Worm (Caenorhabditis elegans) whole organism, L3 larva: ENCODE results near the gene T07F12.4.

Experiments
- R02D3.7 ChIP-seq: fragments of 150-350 bp; optimal IDR thresholded peaks from 2 replicates; lab custom pipeline; 2014; ENCODE audit warnings: missing biosample characterization, missing genetic modification characterization
- aly-2 ChIP-seq: fragments of 150-350 bp; optimal IDR thresholded peaks from 2 replicates; lab custom pipeline; 2014; ENCODE audit warnings: missing biosample characterization, missing genetic modification characterization
- ama-1 ChIP-seq: fragments of 150-350 bp; optimal IDR thresholded peaks from 2 replicates; lab custom pipeline; 2018
- ceh-16 ChIP-seq: sonication (generic microtip); optimal IDR thresholded peaks from 2 replicates; lab custom pipeline; 2017; ENCODE audit warnings: missing biosample characterization, missing genetic modification characterization
- ceh-28 ChIP-seq: fragments of 150-350 bp; optimal IDR thresholded peaks from 2 replicates; lab custom pipeline; 2014; ENCODE audit warnings: missing biosample characterization, missing genetic modification reagents, missing genetic modification characterization
- ceh-82 ChIP-seq: fragments of 150-350 bp; optimal IDR thresholded peaks from 2 replicates; lab custom pipeline; 2014; ENCODE audit warnings: missing biosample characterization, missing genetic modification characterization
- daf-12 ChIP-seq: fragments of 150-350 bp; optimal IDR thresholded peaks from 2 replicates; lab custom pipeline; 2014; ENCODE audit warnings: missing biosample characterization, missing genetic modification reagents, missing genetic modification characterization
- egl-27 ChIP-seq: sonication (generic microtip); optimal IDR thresholded peaks from 4 replicates; lab custom pipeline; 2017; ENCODE audit warnings: missing biosample characterization, missing genetic modification reagents, missing genetic modification characterization
- egl-5 ChIP-seq: fragments of 150-350 bp; optimal IDR thresholded peaks from 2 replicates; lab custom pipeline; 2017; ENCODE audit warnings: missing biosample characterization, missing genetic modification reagents, missing genetic modification characterization, inconsistent platforms
- elt-1 ChIP-seq: fragments of 150-350 bp; optimal IDR thresholded peaks from 2 replicates; lab custom pipeline; 2014; ENCODE audit warnings: missing biosample characterization, missing genetic modification characterization
- elt-2 ChIP-seq: sonication (generic microtip); optimal IDR thresholded peaks from 2 replicates; lab custom pipeline; 2016; ENCODE audit warnings: missing genetic modification reagents, mild to moderate bottlenecking, missing genetic modification characterization, missing compliant biosample characterization
- elt-3 ChIP-seq, 3 experiments: fragments of 150-350 bp in 1 of 3; sonication (generic microtip) in 2 of 3; optimal IDR thresholded peaks; 2 replicates in 2 of 3; 4 replicates in 1 of 3; lab custom pipeline; 2014 to 2017; ENCODE audit warnings: missing biosample characterization in 3 of 3, missing genetic modification characterization in 3 of 3
- eor-1 ChIP-seq, 2 experiments: fragments of 150-350 bp; optimal IDR thresholded peaks; 2 replicates each; lab custom pipeline; 2014 to 2018; ENCODE audit warnings: missing biosample characterization in 2 of 2, missing genetic modification characterization in 2 of 2
- fkh-10 ChIP-seq: sonication (generic microtip); optimal IDR thresholded peaks from 2 replicates; lab custom pipeline; 2017; ENCODE audit warnings: missing biosample characterization, missing genetic modification reagents, missing genetic modification characterization
- fkh-2 ChIP-seq: fragments of 150-350 bp; optimal IDR thresholded peaks from 2 replicates; lab custom pipeline; 2014; ENCODE audit warnings: missing biosample characterization, missing genetic modification reagents, missing genetic modification characterization
- fos-1 ChIP-seq: fragments of 150-350 bp; optimal IDR thresholded peaks from 2 replicates; lab custom pipeline; 2014; ENCODE audit warnings: missing biosample characterization, missing genetic modification characterization
- hmg-11 ChIP-seq: sonication (generic microtip); optimal IDR thresholded peaks from 2 replicates; lab custom pipeline; 2016; ENCODE audit warnings: missing genetic modification characterization, missing compliant biosample characterization
- lin-15B ChIP-seq: fragments of 150-350 bp; optimal IDR thresholded peaks from 2 replicates; lab custom pipeline; 2014; ENCODE audit warnings: missing biosample characterization, missing genetic modification characterization
- lin-39 ChIP-seq: fragments of 150-350 bp; optimal IDR thresholded peaks from 2 replicates; lab custom pipeline; 2018; ENCODE audit warnings: missing biosample characterization, missing genetic modification reagents, missing genetic modification characterization
- mdl-1 ChIP-seq: fragments of 150-350 bp; optimal IDR thresholded peaks from 2 replicates; lab custom pipeline; 2014; ENCODE audit warnings: missing biosample characterization, missing genetic modification characterization
- nfya-1 ChIP-seq: sonication (generic microtip); optimal IDR thresholded peaks from 2 replicates; lab custom pipeline; 2017; ENCODE audit warnings: missing genetic modification characterization, mild to moderate bottlenecking, missing compliant biosample characterization, antibody characterized with exemption, moderate library complexity; ENCODE audit not compliant: insufficient read depth
- nhr-12 ChIP-seq: fragments of 150-350 bp; optimal IDR thresholded peaks from 2 replicates; lab custom pipeline; 2014; ENCODE audit warnings: missing biosample characterization, missing genetic modification characterization
- nhr-23 ChIP-seq: fragments of 150-350 bp; optimal IDR thresholded peaks from 2 replicates; lab custom pipeline; 2014; ENCODE audit warnings: missing biosample characterization, missing genetic modification reagents, missing genetic modification characterization
- nhr-25 ChIP-seq: sonication (generic microtip); optimal IDR thresholded peaks from 2 replicates; lab custom pipeline; 2017; ENCODE audit warnings: missing biosample characterization, missing genetic modification characterization
- nhr-28 ChIP-seq: fragments of 150-350 bp; optimal IDR thresholded peaks from 2 replicates; lab custom pipeline; 2014; ENCODE audit warnings: missing biosample characterization, missing genetic modification characterization
- nhr-43 ChIP-seq: sonication (generic microtip); optimal IDR thresholded peaks from 2 replicates; lab custom pipeline; 2016; ENCODE audit warnings: mild to moderate bottlenecking, missing genetic modification characterization, missing compliant biosample characterization; ENCODE audit not compliant: poor library complexity, severe bottlenecking
- nhr-67 ChIP-seq: fragments of 150-350 bp; optimal IDR thresholded peaks from 2 replicates; lab custom pipeline; 2014; ENCODE audit warnings: missing biosample characterization, missing genetic modification characterization
- nhr-76 ChIP-seq: fragments of 150-350 bp; sonication (generic microtip); optimal IDR thresholded peaks from 5 replicates; lab custom pipeline; 2014; ENCODE audit warnings: missing biosample characterization, missing genetic modification characterization
- nhr-77 ChIP-seq: fragments of 150-350 bp; optimal IDR thresholded peaks from 2 replicates; lab custom pipeline; 2014; ENCODE audit warnings: missing biosample characterization, missing genetic modification characterization
- pha-4 ChIP-seq: fragments of 150-350 bp; optimal IDR thresholded peaks from 2 replicates; lab custom pipeline; 2014; ENCODE audit warnings: missing biosample characterization, missing genetic modification reagents, missing genetic modification characterization
- pqm-1 ChIP-seq: fragments of 150-350 bp; optimal IDR thresholded peaks from 2 replicates; lab custom pipeline; 2017; ENCODE audit warnings: missing biosample characterization, missing genetic modification characterization, inconsistent platforms
- sea-2 ChIP-seq: fragments of 150-350 bp; sonication (generic microtip); optimal IDR thresholded peaks from 4 replicates; lab custom pipeline; 2014; ENCODE audit warnings: missing biosample characterization, missing genetic modification reagents, missing genetic modification characterization
- skn-1 ChIP-seq: fragments of 150-350 bp; optimal IDR thresholded peaks from 2 replicates; lab custom pipeline; 2014; ENCODE audit warnings: missing biosample characterization, missing genetic modification characterization
- snpc-4 ChIP-seq: fragments of 150-350 bp; optimal IDR thresholded peaks from 2 replicates; lab custom pipeline; 2014; ENCODE audit warnings: missing biosample characterization, missing genetic modification characterization
- tbx-2 ChIP-seq: sonication (generic microtip); optimal IDR thresholded peaks from 2 replicates; lab custom pipeline; 2016; ENCODE audit warnings: mild to moderate bottlenecking, missing genetic modification characterization, missing compliant biosample characterization
- unc-39 ChIP-seq: sonication (generic microtip); optimal IDR thresholded peaks from 4 replicates; lab custom pipeline; 2017; ENCODE audit warnings: missing biosample characterization, missing genetic modification characterization
- ztf-11 ChIP-seq: fragments of 150-350 bp; optimal IDR thresholded peaks from 2 replicates; lab custom pipeline; 2014; ENCODE audit warnings: missing biosample characterization, missing genetic modification characterization
- ztf-4 ChIP-seq: fragments of 150-350 bp; optimal IDR thresholded peaks from 2 replicates; lab custom pipeline; 2014; ENCODE audit warnings: missing biosample characterization, missing genetic modification characterization

T07F12.4 gene

DNA sequence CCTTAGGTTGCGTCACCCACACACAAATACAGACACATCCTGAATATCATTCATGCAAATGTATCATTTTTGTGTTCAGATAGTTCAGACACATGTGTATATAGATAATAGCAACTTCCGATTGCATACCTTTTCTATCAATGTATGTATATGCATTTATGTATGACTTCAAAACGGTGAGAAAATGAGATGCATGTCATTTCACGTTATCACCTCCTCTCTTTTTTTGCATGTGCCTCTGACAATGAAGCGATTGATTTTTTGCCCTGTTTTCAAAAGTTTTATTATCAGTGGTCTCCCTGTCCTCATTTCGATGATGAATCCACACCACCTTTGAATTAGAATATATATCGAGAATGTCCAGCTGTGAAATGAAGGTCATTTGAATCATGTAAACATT is 5.2 kb upstream of the T07F12.4 start, which contains the start of gene K05B2.2:
Gene K05B2.2 (plus strand): TSS at position 278 of the 400 bp plus-strand sequence.
- TF ChIP-seq pqm-1 (tag; lab: Kevin White, UChicago) (peak; percentile 45), elt-2 (tag; lab: Kevin White, UChicago) (peak; percentile 80), egl-27 (no peak), nhr-12 (no peak)

- TF ChIP-seq ztf-11 (no peak), elt-1 (tag; lab: Kevin White, UChicago) (no peak), skn-1 (tag; lab: Kevin White, UChicago) (no peak), pqm-1 (tag; lab: Kevin White, UChicago) (no peak), fkh-2 (tag; lab: Kevin White, UChicago) (no peak), nhr-28 (tag; lab: Kevin White, UChicago) (no peak), nhr-76 (tag; lab: Kevin White, UChicago) (no peak)
- TF ChIP-seq, all 47 proteins: peak for 0
Measured at ce11 chrX:4902376-4902775, 1.8 kb upstream of the T07F12.4 start.

ce11 chrX:4901974-4902373 is 1.4 kb upstream of the T07F12.4 start:
- TF ChIP-seq daf-12 (tag; lab: Kevin White, UChicago) (no peak), fkh-10 (GFP tag; lab: Kevin White, UChicago) (peak; percentile 89)

DNA sequence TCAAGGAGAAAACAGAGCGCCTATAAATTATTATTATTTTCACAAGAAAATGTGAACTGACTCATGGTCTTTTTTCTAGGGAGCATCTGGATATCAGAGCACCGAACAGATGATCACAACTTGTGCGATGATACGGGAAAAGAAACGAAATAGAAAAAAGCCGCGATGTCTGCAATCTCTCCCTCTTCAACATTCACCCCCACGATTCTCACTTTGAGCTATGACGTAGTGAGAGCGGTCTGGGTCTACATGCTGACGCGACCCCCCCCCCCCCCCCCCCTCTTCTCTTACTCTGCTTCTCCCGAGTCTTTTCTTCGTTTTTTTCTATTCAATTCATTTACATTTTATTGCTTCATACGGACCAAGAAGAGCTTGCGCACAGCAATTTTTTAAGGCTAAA is 991 bp downstream of the T07F12.4 start:
- TF ChIP-seq nfya-1 (tag; lab: Kevin White, UChicago), result peak; percentile 38
- TF ChIP-seq pha-4, result peak; percentile 54
- no peak for TF ChIP-seq ceh-82 (tag; lab: Kevin White, UChicago)
- TF ChIP-seq hmg-11 (tag; lab: Kevin White, UChicago), result peak; percentile 44
- TF ChIP-seq snpc-4 (tag; lab: Kevin White, UChicago), result no peak
- peak; percentile 52 for TF ChIP-seq elt-2 (tag; lab: Kevin White, UChicago)

ce11 chrX:4895223-4895622 is 5.4 kb downstream of the T07F12.4 start:
- no peak for TF ChIP-seq ztf-4 (tag; lab: Kevin White, UChicago)
- no peak for TF ChIP-seq tbx-2 (tag; lab: Kevin White, UChicago)
- TF ChIP-seq lin-39 (tag; lab: Kevin White, UChicago), result no peak
- TF ChIP-seq unc-39, result no peak
- TF ChIP-seq nhr-43 (tag; lab: Kevin White, UChicago), result no peak
- TF ChIP-seq sea-2 (GFP tag; lab: Kevin White, UChicago), result no peak
- no peak for TF ChIP-seq lin-15B (tag; lab: Kevin White, UChicago)
- no peak for TF ChIP-seq elt-3 (tag; optimal IDR thresholded peaks at IDR 0.05; lab: Kevin White, UChicago)
- TF ChIP-seq R02D3.7 (tag; lab: Kevin White, UChicago), result no peak
- no peak for TF ChIP-seq fkh-10 (GFP tag; lab: Kevin White, UChicago)
- TF ChIP-seq nhr-12, result no peak
- no peak for TF ChIP-seq nhr-67
- no peak for TF ChIP-seq daf-12 (tag; lab: Kevin White, UChicago)
- no peak for TF ChIP-seq aly-2 (tag; lab: Kevin White, UChicago)
- TF ChIP-seq ama-1 (lab: Kevin White, UChicago), result no peak
- TF ChIP-seq fos-1, result no peak
- no peak for TF ChIP-seq nhr-25 (tag; lab: Kevin White, UChicago)
- TF ChIP-seq nhr-76 (tag; lab: Kevin White, UChicago), result no peak
- TF ChIP-seq ceh-16 (tag; lab: Kevin White, UChicago), result no peak
- TF ChIP-seq mdl-1 (tag; lab: Kevin White, UChicago), result no peak
- TF ChIP-seq, all 47 proteins: peak for 0

DNA sequence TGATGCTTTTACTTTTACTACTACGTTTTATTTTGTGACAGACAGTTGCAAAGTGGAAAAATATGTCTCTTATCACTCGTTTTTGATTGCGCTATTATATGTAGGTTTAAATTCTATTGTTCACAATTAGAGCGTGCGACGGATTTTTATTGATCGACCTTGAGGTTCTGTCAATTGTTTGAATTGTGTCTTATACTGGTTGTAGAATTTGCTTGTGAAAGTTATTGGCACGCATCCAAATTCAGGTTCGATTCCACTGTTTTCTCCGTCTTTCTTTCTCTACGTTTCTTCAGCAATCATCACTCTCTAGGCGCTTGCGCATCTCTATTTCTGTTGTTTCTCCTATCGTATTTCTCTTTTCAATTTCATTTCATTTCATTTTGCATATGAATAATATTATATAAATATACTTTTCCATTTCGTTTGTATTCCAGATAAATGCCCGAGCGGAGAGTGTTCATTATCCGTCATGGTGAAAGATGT is 7.0 kb downstream of the T07F12.4 start, which contains the start of gene T07F12.1:
Gene T07F12.1 (plus strand): TSS at position 433 of the 483 bp plus-strand sequence.
- TF ChIP-seq nhr-43 (tag; lab: Kevin White, UChicago) (no peak), snpc-4 (tag; lab: Kevin White, UChicago) (no peak), mdl-1 (tag; lab: Kevin White, UChicago) (no peak), pha-4 (peak; percentile 33), nhr-77 (no peak), ztf-4 (tag; lab: Kevin White, UChicago) (no peak), fkh-2 (tag; lab: Kevin White, UChicago) (no peak), egl-5 (tag; lab: Kevin White, UChicago) (no peak), nhr-23 (peak; percentile 43), nhr-25 (tag; lab: Kevin White, UChicago) (peak; percentile 41), elt-2 (tag; lab: Kevin White, UChicago) (peak; percentile 20), eor-1 (tag; optimal IDR thresholded peaks at IDR 0.05; lab: Kevin White, UChicago) (no peak), ceh-82 (tag; lab: Kevin White, UChicago) (no peak), elt-1 (tag; lab: Kevin White, UChicago) (no peak), ceh-28 (tag; lab: Kevin White, UChicago) (peak; percentile 33)
